Worm (Caenorhabditis elegans): Measurements from ENCODE around the gene dmd-3.

ce11 chrV:19643903-19644302, 11.1 kb downstream of the dmd-3 start, which contains the start of the genes Y43F8C.7 and mrps-28:
- TF ChIP-seq nhr-237 (tag; optimal IDR thresholded peaks at IDR 0.05): no peak
- no peak for TF ChIP-seq ztf-11 (tag; optimal IDR thresholded peaks at IDR 0.05)
- no peak for TF ChIP-seq sem-2 (GFP tag; optimal IDR thresholded peaks at IDR 0.05)
- TF ChIP-seq snpc-4 (tag; optimal IDR thresholded peaks at IDR 0.05): no peak
- TF ChIP-seq unc-62 (GFP tag; optimal IDR thresholded peaks at IDR 0.05): no peak
- TF ChIP-seq nhr-76 (tag; optimal IDR thresholded peaks at IDR 0.05): no peak
- no peak for TF ChIP-seq blmp-1 (tag; optimal IDR thresholded peaks at IDR 0.05)
- TF ChIP-seq sptf-1 (tag; optimal IDR thresholded peaks at IDR 0.05): no peak
- TF ChIP-seq pha-4 (tag; optimal IDR thresholded peaks at IDR 0.05): no peak
- peak; percentile 82 for TF ChIP-seq ces-1 (GFP tag; optimal IDR thresholded peaks at IDR 0.05)
- no peak for TF ChIP-seq nhr-2 (tag; optimal IDR thresholded peaks at IDR 0.05)
